Fruit fly (Drosophila melanogaster) whole organism, embryonic: ENCODE data around the gene CG14676.

Source experiments
- BEAF-32 ChIP-seq: fragments of 200-800 bp; sonication (Bioruptor generic); optimal IDR thresholded peaks from 3 replicates; lab custom pipeline; 2017; ENCODE audit warnings: missing biosample characterization, missing genetic modification characterization, mild to moderate bottlenecking, moderate library complexity, missing genetic modification reagents
- CG10267 ChIP-seq: fragments of 200-800 bp; sonication (Bioruptor generic); optimal IDR thresholded peaks from 2 replicates; lab custom pipeline; 2018; ENCODE audit warnings: missing biosample characterization, mild to moderate bottlenecking, missing genetic modification characterization, moderate library complexity
- CG10431 ChIP-seq: fragments of 200-800 bp; sonication (Bioruptor generic); optimal IDR thresholded peaks from 3 replicates; lab custom pipeline; 2018; ENCODE audit warnings: missing biosample characterization, mild to moderate bottlenecking, missing genetic modification characterization
- CG13123 ChIP-seq: fragments of 200-800 bp; sonication (Bioruptor generic); optimal IDR thresholded peaks from 2 replicates; lab custom pipeline; 2016; ENCODE audit warnings: missing biosample characterization, missing genetic modification characterization
- CG13424 ChIP-seq: fragments of 200-800 bp; sonication (Bioruptor generic); optimal IDR thresholded peaks from 2 replicates; lab custom pipeline; 2019; ENCODE audit warnings: missing biosample characterization, mild to moderate bottlenecking, missing genetic modification characterization, moderate library complexity
- CG13894 ChIP-seq: fragments of 200-800 bp; sonication (Bioruptor generic); optimal IDR thresholded peaks from 3 replicates; lab custom pipeline; 2018; ENCODE audit warnings: missing biosample characterization, mild to moderate bottlenecking, missing genetic modification characterization, moderate library complexity
- CG1602 ChIP-seq: fragments of 200-800 bp; sonication (Bioruptor generic); optimal IDR thresholded peaks from 3 replicates; lab custom pipeline; 2016; ENCODE audit warnings: missing biosample characterization, missing genetic modification characterization
- CG1603 ChIP-seq: fragments of 200-800 bp; sonication (Bioruptor generic); optimal IDR thresholded peaks from 2 replicates; lab custom pipeline; 2019; ENCODE audit warnings: missing biosample characterization, mild to moderate bottlenecking, missing genetic modification characterization, moderate library complexity
- CG17359 ChIP-seq: fragments of 200-800 bp; sonication (Bioruptor generic); optimal IDR thresholded peaks from 3 replicates; lab custom pipeline; 2018; ENCODE audit warnings: missing biosample characterization, mild to moderate bottlenecking, missing genetic modification characterization, moderate library complexity
- CG17829 ChIP-seq: fragments of 200-800 bp; optimal IDR thresholded peaks from 2 replicates; lab custom pipeline; 2019; ENCODE audit warnings: missing biosample characterization, mild to moderate bottlenecking, missing genetic modification characterization, moderate library complexity
- CG2120 ChIP-seq: fragments of 200-800 bp; sonication (Bioruptor generic); optimal IDR thresholded peaks from 3 replicates; lab custom pipeline; 2016; ENCODE audit warnings: missing biosample characterization, missing genetic modification characterization
- CG2202 ChIP-seq: fragments of 200-800 bp; sonication (Bioruptor generic); optimal IDR thresholded peaks from 2 replicates; lab custom pipeline; 2018; ENCODE audit warnings: missing biosample characterization, mild to moderate bottlenecking, missing genetic modification characterization
- CG30020 ChIP-seq: fragments of 200-800 bp; optimal IDR thresholded peaks from 2 replicates; lab custom pipeline; 2019; ENCODE audit warnings: missing biosample characterization, mild to moderate bottlenecking, missing genetic modification characterization, moderate library complexity
- CG32532 ChIP-seq: fragments of 200-800 bp; sonication (Bioruptor generic); IDR thresholded peaks from 2 replicates; pipeline ENCODE4 v1.3.6; 2022; ENCODE audit warnings: missing biosample characterization, missing genetic modification characterization
- CG34224 ChIP-seq: fragments of 200-800 bp; sonication (Bioruptor generic); IDR thresholded peaks from 3 replicates; pipeline ENCODE4 v1.3.6; 2022; ENCODE audit warnings: missing biosample characterization, missing genetic modification characterization; ENCODE audit not compliant: partially characterized antibody
- CG4404 ChIP-seq: fragments of 200-800 bp; sonication (Bioruptor generic); IDR thresholded peaks from 2 replicates; pipeline ENCODE4 v1.3.6; 2022; ENCODE audit warnings: missing biosample characterization, missing genetic modification characterization
- CG7786 ChIP-seq: fragments of 200-800 bp; sonication (Bioruptor generic); optimal IDR thresholded peaks from 2 replicates; lab custom pipeline; 2016; ENCODE audit warnings: missing biosample characterization, missing genetic modification characterization
- CG8765 ChIP-seq: fragments of 200-800 bp; sonication (Bioruptor generic); IDR thresholded peaks from 2 replicates; pipeline ENCODE4 v1.3.6; 2022; ENCODE audit warnings: missing biosample characterization, missing genetic modification characterization
- CG9215 ChIP-seq: fragments of 200-800 bp; sonication (Bioruptor generic); IDR thresholded peaks from 2 replicates; pipeline ENCODE4 v1.3.6; 2022; ENCODE audit warnings: missing biosample characterization, missing genetic modification characterization
- CG9817 ChIP-seq: fragments of 200-800 bp; sonication (Bioruptor generic); optimal IDR thresholded peaks from 2 replicates; lab custom pipeline; 2018; ENCODE audit warnings: missing biosample characterization, mild to moderate bottlenecking, missing genetic modification characterization, moderate library complexity
- Dbx ChIP-seq: fragments of 200-800 bp; sonication (Bioruptor generic); IDR thresholded peaks from 3 replicates; pipeline ENCODE4 v1.3.6; 2022; ENCODE audit warnings: missing biosample characterization, missing genetic modification characterization
- Deaf1 ChIP-seq: fragments of 200-800 bp; optimal IDR thresholded peaks from 3 replicates; lab custom pipeline; 2019; ENCODE audit warnings: missing biosample characterization, mild to moderate bottlenecking, missing genetic modification characterization, moderate library complexity
- Doc3 ChIP-seq: fragments of 200-800 bp; sonication (Bioruptor generic); IDR thresholded peaks from 3 replicates; pipeline ENCODE4 v1.3.6; 2022; ENCODE audit warnings: missing biosample characterization, missing genetic modification characterization; ENCODE audit not compliant: partially characterized antibody
- Drgx ChIP-seq: fragments of 200-800 bp; sonication (Bioruptor generic); IDR thresholded peaks from 2 replicates; pipeline ENCODE4 v1.3.6; 2022; ENCODE audit warnings: missing biosample characterization, missing genetic modification characterization
- Hand ChIP-seq: fragments of 200-800 bp; sonication (Bioruptor generic); optimal IDR thresholded peaks from 2 replicates; lab custom pipeline; 2017; ENCODE audit warnings: mild to moderate bottlenecking, missing biosample characterization, missing genetic modification reagents, missing genetic modification characterization
- HmgZ ChIP-seq: fragments of 200-800 bp; sonication (Bioruptor generic); optimal IDR thresholded peaks from 2 replicates; lab custom pipeline; 2018; ENCODE audit warnings: missing biosample characterization, mild to moderate bottlenecking, missing genetic modification characterization
- Max ChIP-seq: fragments of 200-800 bp; sonication (Bioruptor generic); optimal IDR thresholded peaks from 2 replicates; lab custom pipeline; 2016; ENCODE audit warnings: missing biosample characterization, mild to moderate bottlenecking, missing genetic modification characterization
- Med ChIP-seq: fragments of 200-800 bp; sonication (Bioruptor generic); peaks from one replicate; lab custom pipeline; 2016; ENCODE audit warnings: missing biosample characterization, missing genetic modification characterization, mild to moderate bottlenecking, inconsistent platforms, moderate library complexity
- Stat92E ChIP-seq, 3 experiments: fragments of >200 bp in 2 of 3; fragments of 200-800 bp in 1 of 3; sonication (Bioruptor generic) in 1 of 3; optimal IDR thresholded peaks; 2 replicates each; lab custom pipeline; 2017 to 2019; ENCODE audit warnings: missing biosample characterization in 3 of 3, missing genetic modification characterization in 3 of 3, mild to moderate bottlenecking in 1 of 3, moderate library complexity in 1 of 3
- Trl ChIP-seq, 3 experiments: fragments of >200 bp in 2 of 3; fragments of 200-800 bp in 1 of 3; sonication (Bioruptor generic) in 1 of 3; optimal IDR thresholded peaks; 2 replicates in 1 of 3; 3 replicates in 2 of 3; lab custom pipeline; 2016 to 2017; ENCODE audit warnings: missing biosample characterization in 1 of 3, missing genetic modification characterization in 1 of 3
- Vsx1 ChIP-seq: fragments of 200-800 bp; sonication (Bioruptor generic); optimal IDR thresholded peaks from 2 replicates; lab custom pipeline; 2017; ENCODE audit warnings: missing biosample characterization, mild to moderate bottlenecking, missing genetic modification characterization, missing genetic modification reagents
- YL-1 ChIP-seq: fragments of 200-800 bp; sonication (Bioruptor generic); optimal IDR thresholded peaks from 3 replicates; lab custom pipeline; 2017; ENCODE audit warnings: missing biosample characterization, mild to moderate bottlenecking, missing genetic modification characterization
- bab2 ChIP-seq: fragments of 200-800 bp; sonication (Bioruptor generic); optimal IDR thresholded peaks from 2 replicates; lab custom pipeline; 2016; ENCODE audit warnings: missing biosample characterization, missing genetic modification characterization
- chinmo ChIP-seq: fragments of 200-800 bp; sonication (Bioruptor generic); IDR thresholded peaks from 4 replicates; pipeline ENCODE4 v1.3.6; 2022; ENCODE audit warnings: missing biosample characterization, missing genetic modification characterization; ENCODE audit not compliant: partially characterized antibody
- crol ChIP-seq: fragments of 200-800 bp; sonication (Bioruptor generic); IDR thresholded peaks from 2 replicates; pipeline ENCODE4 v1.3.6; 2022; ENCODE audit warnings: missing biosample characterization, missing genetic modification characterization
- dan ChIP-seq: fragments of 200-800 bp; sonication (Bioruptor generic); IDR thresholded peaks from 2 replicates; pipeline ENCODE4 v1.3.6; 2022; ENCODE audit warnings: missing biosample characterization, missing genetic modification characterization
- maf-S ChIP-seq: fragments of 200-800 bp; sonication (Bioruptor generic); optimal IDR thresholded peaks from 2 replicates; lab custom pipeline; 2016; ENCODE audit warnings: missing biosample characterization, missing genetic modification characterization
- nau ChIP-seq: fragments of 200-800 bp; sonication (Bioruptor generic); optimal IDR thresholded peaks from 3 replicates; lab custom pipeline; 2017; ENCODE audit warnings: missing biosample characterization, mild to moderate bottlenecking, missing genetic modification characterization, missing genetic modification reagents
- onecut ChIP-seq: fragments of 200-800 bp; sonication (Bioruptor generic); IDR thresholded peaks from 2 replicates; pipeline ENCODE4 v1.3.6; 2022; ENCODE audit warnings: missing biosample characterization, missing genetic modification characterization
- phol ChIP-seq: fragments of 200-800 bp; sonication (Bioruptor generic); optimal IDR thresholded peaks from 3 replicates; lab custom pipeline; 2018; ENCODE audit warnings: missing biosample characterization, mild to moderate bottlenecking, missing genetic modification characterization, moderate library complexity
- sens ChIP-seq: fragments of 200-800 bp; sonication (Bioruptor generic); peaks from one replicate; lab custom pipeline; 2016; ENCODE audit warnings: missing biosample characterization, missing genetic modification characterization
- sens-2 ChIP-seq: fragments of 200-800 bp; sonication (Bioruptor generic); IDR thresholded peaks from 2 replicates; pipeline ENCODE4 v1.3.6; 2022; ENCODE audit warnings: missing biosample characterization, missing genetic modification characterization
- sisA ChIP-seq: fragments of 200-800 bp; sonication (Bioruptor generic); IDR thresholded peaks from 2 replicates; pipeline ENCODE4 v1.3.6; 2022; ENCODE audit warnings: missing biosample characterization, missing genetic modification characterization
- sna ChIP-seq: fragments of 200-800 bp; sonication (Bioruptor generic); IDR thresholded peaks from 2 replicates; pipeline ENCODE4 v1.3.6; 2022; ENCODE audit warnings: missing biosample characterization, missing genetic modification characterization; ENCODE audit not compliant: partially characterized antibody
- vvl ChIP-seq: fragments of 200-800 bp; sonication (Bioruptor generic); IDR thresholded peaks from 2 replicates; pipeline ENCODE4 v1.3.6; 2022; ENCODE audit warnings: missing biosample characterization, missing genetic modification characterization

The CG14676 gene

dm6 chr3R:5801703-5802436, 45.1 kb upstream of the CG14676 start, which contains the start of gene CG11000 (continued):
- peak in 1 of 2 experiments; percentile 27 for TF ChIP-seq Trl (optimal IDR thresholded peaks at IDR 0.05; lab: Kevin White, UChicago)
- TF ChIP-seq Trl (GFP tag; optimal IDR thresholded peaks at IDR 0.05; lab: Kevin White, UChicago): no peak
- no peak for TF ChIP-seq Max
- peak; percentile 49; the same call in 1 of the 2 replicates for TF ChIP-seq crol
- 0 out of 4 replicates have a peak, but pooled peaks have one; percentile 21 for TF ChIP-seq chinmo (GFP tag; lab: Robert Waterston, UW)
- TF ChIP-seq bab2 (GFP tag; lab: Kevin White, UChicago): no peak
- TF ChIP-seq HmgZ (tag; lab: Kevin White, UChicago): no peak
- TF ChIP-seq sens-2 (GFP tag; lab: Robert Waterston, UW): no peak
- no peak for TF ChIP-seq CG17829
- TF ChIP-seq Med: peak; percentile 58
- TF ChIP-seq Dbx (GFP tag; lab: Robert Waterston, UW): 0 out of 3 replicates have a peak, but pooled peaks have one; percentile 8
- TF ChIP-seq vvl (GFP tag; lab: Robert Waterston, UW): no peak
- TF ChIP-seq Hand (GFP tag; lab: Kevin White, UChicago): no peak
- no peak for TF ChIP-seq sisA
- no peak for TF ChIP-seq CG2120 (GFP tag; lab: Kevin White, UChicago)
- no peak for TF ChIP-seq maf-S (GFP tag; lab: Kevin White, UChicago)

dm6 chr3R:5813157-5813659, 33.8 kb upstream of the CG14676 start, which contains the start of gene CG42675:
Gene CG42675, plus strand, starts transcription at chr3R:5813609.
- TF ChIP-seq CG13123 (GFP tag; lab: Kevin White, UChicago): no peak
- peak; percentile 25 for TF ChIP-seq Deaf1 (tag; lab: Kevin White, UChicago)
- TF ChIP-seq CG32532: 0 out of 2 replicates have a peak, but pooled peaks have one; percentile 16
- TF ChIP-seq Stat92E (GFP tag; optimal IDR thresholded peaks at IDR 0.05; lab: Kevin White, UChicago): no peak
- TF ChIP-seq chinmo (GFP tag; lab: Robert Waterston, UW): 0 out of 4 replicates have a peak, but pooled peaks have one; percentile 74
- peak; percentile 27; the same call in 1 of the 2 replicates for TF ChIP-seq Drgx (GFP tag; lab: Robert Waterston, UW)

- TF ChIP-seq onecut: 0 out of 2 replicates have a peak, but pooled peaks have one; percentile 34
- no peak for TF ChIP-seq CG13894 (tag; lab: Kevin White, UChicago)
- TF ChIP-seq dan (GFP tag; lab: Robert Waterston, UW): no peak
- no peak for TF ChIP-seq CG9817
- peak; percentile 23; the same call in 1 of the 3 replicates for TF ChIP-seq Doc3 (GFP tag; lab: Robert Waterston, UW)
- TF ChIP-seq CG10267 (tag; lab: Kevin White, UChicago): peak; percentile 42
- TF ChIP-seq CG7786 (GFP tag; lab: Kevin White, UChicago): no peak
- TF ChIP-seq Vsx1 (GFP tag; lab: Kevin White, UChicago): no peak
- no peak for TF ChIP-seq CG10431
- TF ChIP-seq CG13424 (tag; lab: Kevin White, UChicago): no peak
- TF ChIP-seq YL-1 (GFP tag; lab: Kevin White, UChicago): peak; percentile 45
- no peak for TF ChIP-seq CG30020
- TF ChIP-seq CG34224: 0 out of 3 replicates have a peak, but pooled peaks have one; percentile 29
- TF ChIP-seq sens: peak; percentile 53
- TF ChIP-seq CG17359 (tag; lab: Kevin White, UChicago): peak; percentile 28
- TF ChIP-seq nau (GFP tag; lab: Kevin White, UChicago): no peak
- no peak for TF ChIP-seq phol (tag; lab: Kevin White, UChicago)
- TF ChIP-seq CG1603 (tag; lab: Kevin White, UChicago): peak; percentile 36
- TF ChIP-seq BEAF-32 (GFP tag; lab: Kevin White, UChicago): peak; percentile 47
- TF ChIP-seq CG9215: no peak
- TF ChIP-seq CG4404 (GFP tag; lab: Robert Waterston, UW): no peak
- TF ChIP-seq CG1602 (GFP tag; lab: Kevin White, UChicago): no peak
- TF ChIP-seq sna: peak; percentile 51; the same call in 1 of the 2 replicates
- TF ChIP-seq CG2202 (tag; lab: Kevin White, UChicago): no peak
- no peak for TF ChIP-seq CG8765 (GFP tag; lab: Robert Waterston, UW)
Measured at dm6 chr3R:5821243-5821642, 25.8 kb upstream of the CG14676 start, which contains the start of gene Hpr1. Gene Hpr1, minus strand, starts transcription at chr3R:5821440.
